Comparison of ENCODE assay signal across 1 fruit fly cellular context in genomic region chr3R:14035924-14036448, dm6.
TF ChIP-seq lines count a peak whose summit lies in the region.

CG9922 (minus strand) TSS chr3R:14036398.

TF ChIP-seq in whole organism, embryonic, 481 proteins besides CTCF, POLR2A, EP300 and RAD21 (continued from another document and continues in another):
- TF ChIP-seq ftz-f1 (GFP tag; optimal IDR thresholded peaks at IDR 0.05; lab: Kevin White, UChicago) (peak; percentile 19), CG4424 (GFP tag; optimal IDR thresholded peaks at IDR 0.05; lab: Kevin White, UChicago) (no peak), CG34224 (GFP tag; IDR thresholded peaks at IDR 0.05; lab: Robert Waterston, UW; ENCODE audit: partially characterized antibody) (peak; percentile 46; the same call in 1 of the 3 replicates), CG8281 (tag; optimal IDR thresholded peaks at IDR 0.05; lab: Kevin White, UChicago) (no peak), lilli (GFP tag; optimal IDR thresholded peaks at IDR 0.05; lab: Kevin White, UChicago) (peak; percentile 74), eve (GFP tag; optimal IDR thresholded peaks at IDR 0.05; lab: Kevin White, UChicago) (peak in 1 of 2 experiments; percentile 52), z (GFP tag; IDR thresholded peaks at IDR 0.05; lab: Robert Waterston, UW) (no peak), Opbp (GFP tag; IDR thresholded peaks at IDR 0.05; lab: Robert Waterston, UW; ENCODE audit: partially characterized antibody) (peak; percentile 75; the same call in 2 of the 3 replicates), ken (GFP tag; IDR thresholded peaks at IDR 0.05; lab: Robert Waterston, UW) (no peak), hbn (GFP tag; IDR thresholded peaks at IDR 0.05; lab: Robert Waterston, UW; ENCODE audit: partially characterized antibody) (peak; percentile 55; the same call in 1 of the 2 replicates), zen2 (GFP tag; IDR thresholded peaks at IDR 0.05; lab: Robert Waterston, UW; ENCODE audit: partially characterized antibody) (no peak; the same call in 2 of the 3 replicates), oc (tag; optimal IDR thresholded peaks at IDR 0.05; lab: Kevin White, UChicago) (no peak), CG9437 (GFP tag; optimal IDR thresholded peaks at IDR 0.05; lab: Kevin White, UChicago) (no peak), eyg (GFP tag; optimal IDR thresholded peaks at IDR 0.05; lab: Kevin White, UChicago) (peak; percentile 36), Hand (GFP tag; optimal IDR thresholded peaks at IDR 0.05; lab: Kevin White, UChicago) (no peak), Ada2b (GFP tag; IDR thresholded peaks at IDR 0.05; lab: Robert Waterston, UW) (no peak), CG18011 (GFP tag; optimal IDR thresholded peaks at IDR 0.05; lab: Kevin White, UChicago) (peak; percentile 12), pita (GFP tag; optimal IDR thresholded peaks at IDR 0.05; lab: Kevin White, UChicago) (no peak), mld (GFP tag; IDR thresholded peaks at IDR 0.05; lab: Robert Waterston, UW; ENCODE audit: partially characterized antibody) (no peak), CG16813 (GFP tag; IDR thresholded peaks at IDR 0.05; lab: Robert Waterston, UW; ENCODE audit: partially characterized antibody) (peak; percentile 60; the same call in 2 of the 3 replicates), Poxn (GFP tag; IDR thresholded peaks at IDR 0.05; lab: Robert Waterston, UW) (no peak), grn (GFP tag; optimal IDR thresholded peaks at IDR 0.05; lab: Kevin White, UChicago) (peak; percentile 10), Sin3A (optimal IDR thresholded peaks at IDR 0.05; lab: Kevin White, UChicago) (peak; percentile 70), CG33213 (GFP tag; optimal IDR thresholded peaks at IDR 0.05; lab: Kevin White, UChicago) (peak; percentile 27), CG18262 (tag; optimal IDR thresholded peaks at IDR 0.05; lab: Kevin White, UChicago) (peak; percentile 48), CG8089 (GFP tag; optimal IDR thresholded peaks at IDR 0.05; lab: Kevin White, UChicago) (peak; percentile 46), Abd-B (GFP tag; optimal IDR thresholded peaks at IDR 0.05; lab: Kevin White, UChicago) (peak; percentile 10), CG9727 (GFP tag; optimal IDR thresholded peaks at IDR 0.05; lab: Kevin White, UChicago) (peak; percentile 16), CG11560 (tag; IDR thresholded peaks at IDR 0.05; lab: Robert Waterston, UW) (no peak), Myb (GFP tag; optimal IDR thresholded peaks at IDR 0.05; lab: Kevin White, UChicago) (peak; percentile 39), Sox102F (GFP tag; optimal IDR thresholded peaks at IDR 0.05; lab: Kevin White, UChicago) (peak; percentile 27), Hmr (GFP tag; optimal IDR thresholded peaks at IDR 0.05; lab: Kevin White, UChicago) (peak; percentile 49), lab (GFP tag; optimal IDR thresholded peaks at IDR 0.05; lab: Kevin White, UChicago) (peak; percentile 44), CG7372 (GFP tag; IDR thresholded peaks at IDR 0.05; lab: Robert Waterston, UW) (no peak), exex (tag; optimal IDR thresholded peaks at IDR 0.05; lab: Kevin White, UChicago) (peak; percentile 36), croc (GFP tag; conservative IDR thresholded peaks at IDR 0.05; lab: Robert Waterston, UW) (no peak), CG7271 (tag; optimal IDR thresholded peaks at IDR 0.05; lab: Kevin White, UChicago) (no peak), trem (tag; optimal IDR thresholded peaks at IDR 0.05; lab: Kevin White, UChicago) (peak; percentile 92), shn (GFP tag; optimal IDR thresholded peaks at IDR 0.05; lab: Kevin White, UChicago) (peak; percentile 47), Aef1 (GFP tag; IDR thresholded peaks at IDR 0.05; lab: Robert Waterston, UW) (no peak), vvl (GFP tag; IDR thresholded peaks at IDR 0.05; lab: Robert Waterston, UW) (peak; percentile 71), usp (GFP tag; optimal IDR thresholded peaks at IDR 0.05; lab: Kevin White, UChicago) (no peak), psq (GFP tag; optimal IDR thresholded peaks at IDR 0.05; lab: Kevin White, UChicago) (no peak), CG4617 (GFP tag; optimal IDR thresholded peaks at IDR 0.05; lab: Kevin White, UChicago; ENCODE audit: borderline replicate concordance) (peak; percentile 67), az2 (GFP tag; optimal IDR thresholded peaks at IDR 0.05; lab: Kevin White, UChicago) (peak; percentile 38), Tbp (GFP tag; optimal IDR thresholded peaks at IDR 0.05; lab: Kevin White, UChicago) (no peak), prd (optimal IDR thresholded peaks at IDR 0.05; lab: Kevin White, UChicago) (no peak), prd (GFP tag; IDR thresholded peaks at IDR 0.05; lab: Robert Waterston, UW) (peak; percentile 14; the same call in 1 of the 3 replicates), Xbp1 (GFP tag; optimal IDR thresholded peaks at IDR 0.05; lab: Kevin White, UChicago) (peak; percentile 67), Spps (tag; optimal IDR thresholded peaks at IDR 0.05; lab: Kevin White, UChicago) (peak; percentile 30), Dp (GFP tag; optimal IDR thresholded peaks at IDR 0.05; lab: Kevin White, UChicago) (peak; percentile 99), insv (GFP tag; optimal IDR thresholded peaks at IDR 0.05; lab: Kevin White, UChicago) (peak in 1 of 2 experiments; percentile 3), Gsc (GFP tag; IDR thresholded peaks at IDR 0.05; lab: Robert Waterston, UW) (no peak), CG7786 (GFP tag; optimal IDR thresholded peaks at IDR 0.05; lab: Kevin White, UChicago) (peak; percentile 64), CG14710 (tag; optimal IDR thresholded peaks at IDR 0.05; lab: Kevin White, UChicago) (peak; percentile 86), her (GFP tag; optimal IDR thresholded peaks at IDR 0.05; lab: Kevin White, UChicago) (no peak), CG11504 (tag; optimal IDR thresholded peaks at IDR 0.05; lab: Kevin White, UChicago) (peak; percentile 59), CG16815 (GFP tag; optimal IDR thresholded peaks at IDR 0.05; lab: Kevin White, UChicago) (no peak), Gug (GFP tag; IDR thresholded peaks at IDR 0.05; lab: Robert Waterston, UW) (no peak), gsb-n (tag; optimal IDR thresholded peaks at IDR 0.05; lab: Kevin White, UChicago) (peak; percentile 28), Side (GFP tag; optimal IDR thresholded peaks at IDR 0.05; lab: Kevin White, UChicago) (peak; percentile 46), fru (optimal IDR thresholded peaks at IDR 0.05; lab: Kevin White, UChicago) (no peak), tgo (GFP tag; IDR thresholded peaks at IDR 0.05; lab: Robert Waterston, UW) (peak; percentile 29; the same call in 1 of the 3 replicates), CG10979 (tag; optimal IDR thresholded peaks at IDR 0.05; lab: Kevin White, UChicago) (peak; percentile 41), CG6765 (GFP tag; optimal IDR thresholded peaks at IDR 0.05; lab: Kevin White, UChicago) (no peak), bbx (GFP tag; IDR thresholded peaks at IDR 0.05; lab: Robert Waterston, UW; ENCODE audit: partially characterized antibody) (peak; percentile 66), Hsf (GFP tag; optimal IDR thresholded peaks at IDR 0.05; lab: Kevin White, UChicago) (peak; percentile 59), gfzf (GFP tag; optimal IDR thresholded peaks at IDR 0.05; lab: Kevin White, UChicago) (peak; percentile 43), CG7963 (GFP tag; IDR thresholded peaks at IDR 0.05; lab: Robert Waterston, UW; ENCODE audit: partially characterized antibody) (no peak), HLHmδ (GFP tag; optimal IDR thresholded peaks at IDR 0.05; lab: Kevin White, UChicago) (no peak), Stat92E (GFP tag; optimal IDR thresholded peaks at IDR 0.05; lab: Kevin White, UChicago) (peak in 1 of 3 experiments; percentile 70), nom (GFP tag; optimal IDR thresholded peaks at IDR 0.05; lab: Kevin White, UChicago) (no peak), B-H2 (GFP tag; optimal IDR thresholded peaks at IDR 0.05; lab: Kevin White, UChicago) (peak; percentile 69), CG1792 (GFP tag; optimal IDR thresholded peaks at IDR 0.05; lab: Kevin White, UChicago) (peak; percentile 68), CG4282 (GFP tag; optimal IDR thresholded peaks at IDR 0.05; lab: Kevin White, UChicago) (no peak), CG6813 (GFP tag; optimal IDR thresholded peaks at IDR 0.05; lab: Kevin White, UChicago) (no peak), CG1233 (GFP tag; optimal IDR thresholded peaks at IDR 0.05; lab: Kevin White, UChicago) (no peak), crol (GFP tag; IDR thresholded peaks at IDR 0.05; lab: Robert Waterston, UW) (0 out of 2 replicates have a peak, but pooled peaks have one; percentile 1), CG2120 (GFP tag; optimal IDR thresholded peaks at IDR 0.05; lab: Kevin White, UChicago) (peak; percentile 75), abd-A (tag; optimal IDR thresholded peaks at IDR 0.05; lab: Kevin White, UChicago) (no peak), al (GFP tag; IDR thresholded peaks at IDR 0.05; lab: Robert Waterston, UW) (no peak), dmrt11E (tag; optimal IDR thresholded peaks at IDR 0.05; lab: Kevin White, UChicago) (peak; percentile 39), CG1832 (GFP tag; optimal IDR thresholded peaks at IDR 0.05; lab: Kevin White, UChicago) (no peak), Atf-2 (GFP tag; optimal IDR thresholded peaks at IDR 0.05; lab: Kevin White, UChicago) (peak; percentile 34), Med (GFP tag; lab: Kevin White, UChicago) (peak; percentile 92), CG34422 (GFP tag; IDR thresholded peaks at IDR 0.05; lab: Robert Waterston, UW) (no peak), so (GFP tag; IDR thresholded peaks at IDR 0.05; lab: Robert Waterston, UW) (no peak), Dad (GFP tag; optimal IDR thresholded peaks at IDR 0.05; lab: Kevin White, UChicago) (peak; percentile 64), MTF-1 (GFP tag; optimal IDR thresholded peaks at IDR 0.05; lab: Kevin White, UChicago; ENCODE audit: borderline replicate concordance) (no peak), CG6654 (GFP tag; optimal IDR thresholded peaks at IDR 0.05; lab: Kevin White, UChicago) (no peak), Nf-YB (GFP tag; optimal IDR thresholded peaks at IDR 0.05; lab: Kevin White, UChicago) (peak; percentile 51), Sry-δ (GFP tag; optimal IDR thresholded peaks at IDR 0.05; lab: Kevin White, UChicago) (peak; percentile 95), H2.0 (GFP tag; IDR thresholded peaks at IDR 0.05; lab: Robert Waterston, UW) (no peak), CG9817 (tag; optimal IDR thresholded peaks at IDR 0.05; lab: Kevin White, UChicago) (peak; percentile 14), ase (GFP tag; IDR thresholded peaks at IDR 0.05; lab: Robert Waterston, UW) (no peak), CG33557 (GFP tag; optimal IDR thresholded peaks at IDR 0.05; lab: Kevin White, UChicago) (no peak), chif (GFP tag; optimal IDR thresholded peaks at IDR 0.05; lab: Kevin White, UChicago) (peak; percentile 44 to 59), gsb (GFP tag; IDR thresholded peaks at IDR 0.05; lab: Robert Waterston, UW) (no peak), CG12236 (GFP tag; optimal IDR thresholded peaks at IDR 0.05; lab: Kevin White, UChicago) (peak; percentile 30), Rfx (GFP tag; IDR thresholded peaks at IDR 0.05; lab: Robert Waterston, UW) (peak; percentile 63; the same call in 1 of the 2 replicates), btn (GFP tag; optimal IDR thresholded peaks at IDR 0.05; lab: Kevin White, UChicago) (no peak), pho (GFP tag; optimal IDR thresholded peaks at IDR 0.05; lab: Kevin White, UChicago) (peak; percentile 66), CG11695 (GFP tag; IDR thresholded peaks at IDR 0.05; lab: Robert Waterston, UW) (0 out of 3 replicates have a peak, but pooled peaks have one; percentile 13), odd (GFP tag; optimal IDR thresholded peaks at IDR 0.05; lab: Kevin White, UChicago) (no peak), sqz (GFP tag; optimal IDR thresholded peaks at IDR 0.05; lab: Kevin White, UChicago) (peak; percentile 14), CG3163 (GFP tag; optimal IDR thresholded peaks at IDR 0.05; lab: Kevin White, UChicago) (peak; percentile 30), otp (GFP tag; IDR thresholded peaks at IDR 0.05; lab: Robert Waterston, UW) (0 out of 3 replicates have a peak, but pooled peaks have one; percentile 8), Xrp1 (GFP tag; IDR thresholded peaks at IDR 0.05; lab: Robert Waterston, UW) (peak; percentile 63), BtbVII (GFP tag; optimal IDR thresholded peaks at IDR 0.05; lab: Kevin White, UChicago) (peak; percentile 16), CG8924 (tag; optimal IDR thresholded peaks at IDR 0.05; lab: Kevin White, UChicago) (peak; percentile 46), Meics (GFP tag; optimal IDR thresholded peaks at IDR 0.05; lab: Kevin White, UChicago) (peak; percentile 0), disco-r (GFP tag; optimal IDR thresholded peaks at IDR 0.05; lab: Kevin White, UChicago) (no peak), dan (GFP tag; IDR thresholded peaks at IDR 0.05; lab: Robert Waterston, UW) (no peak), h (optimal IDR thresholded peaks at IDR 0.05; lab: Kevin White, UChicago) (no peak), Hr51 (GFP tag; optimal IDR thresholded peaks at IDR 0.05; lab: Kevin White, UChicago) (peak; percentile 39 to 47), Six4 (GFP tag; optimal IDR thresholded peaks at IDR 0.05; lab: Kevin White, UChicago) (peak; percentile 24), lbe (GFP tag; optimal IDR thresholded peaks at IDR 0.05; lab: Kevin White, UChicago) (no peak), nerfin-1 (tag; optimal IDR thresholded peaks at IDR 0.05; lab: Kevin White, UChicago) (peak; percentile 48), CG10209 (GFP tag; optimal IDR thresholded peaks at IDR 0.05; lab: Kevin White, UChicago) (no peak), zen (tag; optimal IDR thresholded peaks at IDR 0.05; lab: Kevin White, UChicago) (peak; percentile 36), CG15601 (tag; optimal IDR thresholded peaks at IDR 0.05; lab: Kevin White, UChicago) (peak; percentile 75), CG9876 (GFP tag; optimal IDR thresholded peaks at IDR 0.05; lab: Kevin White, UChicago) (no peak), CG7928 (GFP tag; optimal IDR thresholded peaks at IDR 0.05; lab: Kevin White, UChicago) (peak; percentile 12), tna (GFP tag; IDR thresholded peaks at IDR 0.05; lab: Robert Waterston, UW; ENCODE audit: partially characterized antibody) (no peak), Fer1 (GFP tag; optimal IDR thresholded peaks at IDR 0.05; lab: Kevin White, UChicago) (peak; percentile 70), yki (optimal IDR thresholded peaks at IDR 0.05; lab: Kevin White, UChicago) (no peak), CG8359 (GFP tag; optimal IDR thresholded peaks at IDR 0.05; lab: Kevin White, UChicago; ENCODE audit: borderline replicate concordance) (no peak), Nf-YC (tag; optimal IDR thresholded peaks at IDR 0.05; lab: Kevin White, UChicago) (peak; percentile 55), CG17385 (GFP tag; optimal IDR thresholded peaks at IDR 0.05; lab: Kevin White, UChicago) (peak; percentile 1), Usf (GFP tag; optimal IDR thresholded peaks at IDR 0.05; lab: Kevin White, UChicago) (no peak), CG9797 (GFP tag; optimal IDR thresholded peaks at IDR 0.05; lab: Kevin White, UChicago) (peak; percentile 65)
